Fruit fly (Drosophila melanogaster) whole organism, embryonic: ENCODE measurements around the gene Uba2.

Experiments used
- BEAF-32 ChIP-seq: fragments of 200-800 bp; sonication (Bioruptor generic); optimal IDR thresholded peaks from 3 replicates; lab custom pipeline; 2017; ENCODE audit warnings: missing biosample characterization, missing genetic modification characterization, mild to moderate bottlenecking, moderate library complexity, missing genetic modification reagents
- Bgb ChIP-seq: fragments of 200-800 bp; sonication (Bioruptor generic); IDR thresholded peaks from 2 replicates; pipeline ENCODE4 v1.3.6; 2022; ENCODE audit warnings: missing biosample characterization, missing genetic modification characterization; ENCODE audit not compliant: partially characterized antibody
- CG10209 ChIP-seq: fragments of 200-800 bp; sonication (Bioruptor generic); optimal IDR thresholded peaks from 3 replicates; lab custom pipeline; 2017; ENCODE audit warnings: missing biosample characterization, mild to moderate bottlenecking, missing genetic modification characterization, missing genetic modification reagents
- CG10565 ChIP-seq: fragments of 200-800 bp; sonication (Bioruptor generic); optimal IDR thresholded peaks from 3 replicates; lab custom pipeline; 2016; ENCODE audit warnings: missing biosample characterization, mild to moderate bottlenecking, missing genetic modification characterization
- CG11456 ChIP-seq: fragments of 200-800 bp; sonication (Bioruptor generic); IDR thresholded peaks from 3 replicates; pipeline ENCODE4 v1.3.6; 2022; ENCODE audit warnings: missing biosample characterization, missing genetic modification characterization
- CG11723 ChIP-seq: fragments of 200-800 bp; sonication (Bioruptor generic); optimal IDR thresholded peaks from 2 replicates; lab custom pipeline; 2017; ENCODE audit warnings: missing biosample characterization, mild to moderate bottlenecking, missing genetic modification characterization
- CG12071 ChIP-seq: fragments of 200-800 bp; sonication (Bioruptor generic); optimal IDR thresholded peaks from 3 replicates; lab custom pipeline; 2018; ENCODE audit warnings: missing biosample characterization, mild to moderate bottlenecking, missing genetic modification characterization
- CG14965 ChIP-seq: fragments of 200-800 bp; sonication (Bioruptor generic); optimal IDR thresholded peaks from 2 replicates; lab custom pipeline; 2016; ENCODE audit warnings: missing biosample characterization, missing genetic modification characterization, borderline replicate concordance
- CG1647 ChIP-seq: fragments of 200-800 bp; sonication (Bioruptor generic); optimal IDR thresholded peaks from 3 replicates; lab custom pipeline; 2016; ENCODE audit warnings: missing biosample characterization, missing genetic modification characterization
- CG18764 ChIP-seq: fragments of 200-800 bp; sonication (Bioruptor generic); optimal IDR thresholded peaks from 3 replicates; lab custom pipeline; 2016; ENCODE audit warnings: missing biosample characterization, missing genetic modification characterization
- CG3163 ChIP-seq: fragments of 200-800 bp; sonication (Bioruptor generic); optimal IDR thresholded peaks from 3 replicates; lab custom pipeline; 2016; ENCODE audit warnings: missing biosample characterization, missing genetic modification characterization
- CG34376 ChIP-seq: fragments of 200-800 bp; sonication (Bioruptor generic); optimal IDR thresholded peaks from 2 replicates; lab custom pipeline; 2018; ENCODE audit warnings: missing biosample characterization, mild to moderate bottlenecking, missing genetic modification characterization
- CG3838 ChIP-seq: fragments of 200-800 bp; sonication (Bioruptor generic); optimal IDR thresholded peaks from 3 replicates; lab custom pipeline; 2016; ENCODE audit warnings: missing biosample characterization, missing genetic modification characterization
- CG3995 ChIP-seq: fragments of 200-800 bp; sonication (Bioruptor generic); optimal IDR thresholded peaks from 3 replicates; lab custom pipeline; 2016; ENCODE audit warnings: missing biosample characterization, missing genetic modification characterization
- CG7786 ChIP-seq: fragments of 200-800 bp; sonication (Bioruptor generic); optimal IDR thresholded peaks from 2 replicates; lab custom pipeline; 2016; ENCODE audit warnings: missing biosample characterization, missing genetic modification characterization
- CG8924 ChIP-seq: fragments of 200-800 bp; optimal IDR thresholded peaks from 3 replicates; lab custom pipeline; 2019; ENCODE audit warnings: missing biosample characterization, mild to moderate bottlenecking, missing genetic modification characterization, moderate library complexity
- CG9817 ChIP-seq: fragments of 200-800 bp; sonication (Bioruptor generic); optimal IDR thresholded peaks from 2 replicates; lab custom pipeline; 2018; ENCODE audit warnings: missing biosample characterization, mild to moderate bottlenecking, missing genetic modification characterization, moderate library complexity
- CHES-1-like ChIP-seq: fragments of 200-800 bp; sonication (Bioruptor generic); optimal IDR thresholded peaks from 2 replicates; lab custom pipeline; 2016; ENCODE audit warnings: missing biosample characterization, missing genetic modification characterization
- CkIIα-i1 ChIP-seq: fragments of 200-800 bp; sonication (Bioruptor generic); IDR thresholded peaks from 2 replicates; pipeline ENCODE4 v1.3.6; 2022; ENCODE audit warnings: missing biosample characterization, missing genetic modification characterization
- Doc3 ChIP-seq: fragments of 200-800 bp; sonication (Bioruptor generic); IDR thresholded peaks from 3 replicates; pipeline ENCODE4 v1.3.6; 2022; ENCODE audit warnings: missing biosample characterization, missing genetic modification characterization; ENCODE audit not compliant: partially characterized antibody
- Elba2 ChIP-seq: fragments of 200-800 bp; sonication (Bioruptor generic); optimal IDR thresholded peaks from 3 replicates; lab custom pipeline; 2016; ENCODE audit warnings: missing biosample characterization, missing genetic modification characterization
- Hr78 ChIP-seq, 2 experiments: fragments of 200-800 bp in 1 of 2; fragments of >200 bp in 1 of 2; sonication (Bioruptor generic) in 1 of 2; optimal IDR thresholded peaks; 2 replicates each; lab custom pipeline; 2017 to 2019; ENCODE audit warnings: missing biosample characterization in 2 of 2, missing genetic modification characterization in 2 of 2, mild to moderate bottlenecking in 1 of 2, moderate library complexity in 1 of 2
- Lpt ChIP-seq: fragments of >200 bp; optimal IDR thresholded peaks from 2 replicates; lab custom pipeline; 2018; ENCODE audit warnings: missing biosample characterization, missing genetic modification characterization
- Mad ChIP-seq: fragments of 200-800 bp; sonication (Bioruptor generic); optimal IDR thresholded peaks from 2 replicates; lab custom pipeline; 2016; ENCODE audit warnings: missing biosample characterization, missing genetic modification characterization
- Nf-YB ChIP-seq: fragments of 200-800 bp; sonication (Bioruptor generic); optimal IDR thresholded peaks from 3 replicates; lab custom pipeline; 2019; ENCODE audit warnings: missing biosample characterization, mild to moderate bottlenecking, missing genetic modification characterization, moderate library complexity
- Spps ChIP-seq: fragments of 200-800 bp; sonication (Bioruptor generic); optimal IDR thresholded peaks from 2 replicates; lab custom pipeline; 2018; ENCODE audit warnings: missing biosample characterization, mild to moderate bottlenecking, missing genetic modification characterization
- Sry-β ChIP-seq: fragments of 200-800 bp; sonication (Bioruptor generic); optimal IDR thresholded peaks from 2 replicates; lab custom pipeline; 2018; ENCODE audit warnings: missing biosample characterization, mild to moderate bottlenecking, missing genetic modification characterization, moderate library complexity
- Vsx1 ChIP-seq: fragments of 200-800 bp; sonication (Bioruptor generic); optimal IDR thresholded peaks from 2 replicates; lab custom pipeline; 2017; ENCODE audit warnings: missing biosample characterization, mild to moderate bottlenecking, missing genetic modification characterization, missing genetic modification reagents
- amos ChIP-seq: fragments of 200-800 bp; sonication (Bioruptor generic); IDR thresholded peaks from 2 replicates; pipeline ENCODE4 v1.3.6; 2022; ENCODE audit warnings: missing biosample characterization, missing genetic modification characterization; ENCODE audit not compliant: partially characterized antibody
- bowl ChIP-seq: fragments of 200-800 bp; sonication (Bioruptor generic); IDR thresholded peaks from 2 replicates; pipeline ENCODE4 v1.3.6; 2022; ENCODE audit warnings: missing biosample characterization, missing genetic modification characterization
- dpn ChIP-seq, 2 experiments: fragments of 200-800 bp; sonication (Bioruptor generic); optimal IDR thresholded peaks; 3 replicates each; lab custom pipeline; 2016; ENCODE audit warnings: missing biosample characterization in 2 of 2, missing genetic modification characterization in 2 of 2
- ewg ChIP-seq: fragments of 200-800 bp; sonication (Bioruptor generic); optimal IDR thresholded peaks from 3 replicates; lab custom pipeline; 2017; ENCODE audit warnings: mild to moderate bottlenecking, missing biosample characterization, missing genetic modification reagents, missing genetic modification characterization
- exex ChIP-seq: fragments of 200-800 bp; sonication (Bioruptor generic); optimal IDR thresholded peaks from 4 replicates; lab custom pipeline; 2018; ENCODE audit warnings: missing biosample characterization, mild to moderate bottlenecking, missing genetic modification characterization, moderate library complexity
- fd3F ChIP-seq: fragments of 200-800 bp; sonication (Bioruptor generic); optimal IDR thresholded peaks from 2 replicates; lab custom pipeline; 2018; ENCODE audit warnings: missing biosample characterization, mild to moderate bottlenecking, missing genetic modification characterization, moderate library complexity
- fu2 ChIP-seq: fragments of 200-800 bp; sonication (Bioruptor generic); optimal IDR thresholded peaks from 2 replicates; lab custom pipeline; 2016; ENCODE audit warnings: missing biosample characterization, missing genetic modification characterization
- gfzf ChIP-seq: fragments of 200-800 bp; sonication (Bioruptor generic); optimal IDR thresholded peaks from 2 replicates; lab custom pipeline; 2016; ENCODE audit warnings: missing biosample characterization, mild to moderate bottlenecking, missing genetic modification characterization, moderate library complexity
- h ChIP-seq: fragments of >200 bp; optimal IDR thresholded peaks from 2 replicates; lab custom pipeline; 2017
- ham ChIP-seq: fragments of 200-800 bp; sonication (Bioruptor generic); IDR thresholded peaks from 2 replicates; pipeline ENCODE4 v1.3.6; 2022; ENCODE audit warnings: missing biosample characterization, missing genetic modification characterization
- hth ChIP-seq: fragments of >200 bp; optimal IDR thresholded peaks from 2 replicates; lab custom pipeline; 2017; ENCODE audit warnings: inconsistent platforms
- kah ChIP-seq: fragments of 200-800 bp; sonication (Bioruptor generic); optimal IDR thresholded peaks from 2 replicates; lab custom pipeline; 2018; ENCODE audit warnings: missing biosample characterization, mild to moderate bottlenecking, missing genetic modification characterization
- lilli ChIP-seq: fragments of 200-800 bp; sonication (Bioruptor generic); optimal IDR thresholded peaks from 3 replicates; lab custom pipeline; 2016; ENCODE audit warnings: missing biosample characterization, missing genetic modification characterization
- lmd ChIP-seq: fragments of 200-800 bp; sonication (Bioruptor generic); IDR thresholded peaks from 2 replicates; pipeline ENCODE4 v1.3.6; 2022; ENCODE audit warnings: missing biosample characterization, missing genetic modification characterization
- maf-S ChIP-seq: fragments of 200-800 bp; sonication (Bioruptor generic); optimal IDR thresholded peaks from 2 replicates; lab custom pipeline; 2016; ENCODE audit warnings: missing biosample characterization, missing genetic modification characterization
- nau ChIP-seq: fragments of 200-800 bp; sonication (Bioruptor generic); optimal IDR thresholded peaks from 3 replicates; lab custom pipeline; 2017; ENCODE audit warnings: missing biosample characterization, mild to moderate bottlenecking, missing genetic modification characterization, missing genetic modification reagents
- nmo ChIP-seq: fragments of 200-800 bp; sonication (Bioruptor generic); optimal IDR thresholded peaks from 2 replicates; lab custom pipeline; 2018; ENCODE audit warnings: missing biosample characterization, mild to moderate bottlenecking, missing genetic modification characterization, moderate library complexity
- sr ChIP-seq: fragments of 200-800 bp; sonication (Bioruptor generic); IDR thresholded peaks from 3 replicates; pipeline ENCODE4 v1.3.6; 2022; ENCODE audit warnings: missing biosample characterization, missing genetic modification characterization
- tin ChIP-seq: fragments of 200-800 bp; sonication (Bioruptor generic); optimal IDR thresholded peaks from 3 replicates; lab custom pipeline; 2016; ENCODE audit warnings: missing biosample characterization, missing genetic modification characterization
- tna ChIP-seq: fragments of 200-800 bp; sonication (Bioruptor generic); IDR thresholded peaks from 2 replicates; pipeline ENCODE4 v1.3.6; 2022; ENCODE audit warnings: missing biosample characterization, missing genetic modification characterization; ENCODE audit not compliant: partially characterized antibody
- tup ChIP-seq: fragments of 200-800 bp; sonication (Bioruptor generic); optimal IDR thresholded peaks from 2 replicates; lab custom pipeline; 2016; ENCODE audit warnings: missing biosample characterization, mild to moderate bottlenecking, missing genetic modification characterization, moderate library complexity
- zf30C ChIP-seq: fragments of 200-800 bp; sonication (Bioruptor generic); optimal IDR thresholded peaks from 3 replicates; lab custom pipeline; 2018; ENCODE audit warnings: missing biosample characterization, mild to moderate bottlenecking, missing genetic modification characterization
- zfh2 ChIP-seq: fragments of 200-800 bp; sonication (Bioruptor generic); optimal IDR thresholded peaks from 2 replicates; lab custom pipeline; 2016; ENCODE audit warnings: missing biosample characterization, missing genetic modification characterization

Gene Uba2

DNA sequence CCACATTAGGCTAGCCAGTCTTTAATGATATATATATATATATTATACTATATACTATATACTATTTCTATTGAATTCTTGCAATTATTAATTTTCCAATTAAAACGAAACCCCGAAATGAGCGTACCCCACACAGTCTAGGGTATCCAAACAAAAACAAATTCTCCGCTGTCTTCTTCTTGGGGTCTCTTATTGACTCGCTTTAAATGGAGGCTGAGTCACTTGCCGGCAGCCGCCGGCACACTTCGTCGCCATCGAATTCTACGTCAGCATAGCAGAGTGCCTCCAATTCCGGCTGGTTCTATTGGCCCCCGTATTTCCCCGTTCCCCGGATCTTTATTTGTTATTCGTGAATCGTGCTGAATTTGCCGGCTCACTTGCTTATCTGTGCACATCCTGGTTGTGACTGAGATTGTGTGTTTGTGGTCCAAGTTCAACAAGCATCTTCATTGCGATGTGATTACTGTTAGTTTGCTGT, 32.9 kb downstream of the Uba2 start (continued):
- no peak for TF ChIP-seq maf-S
- TF ChIP-seq CG14965, result no peak
- no peak for TF ChIP-seq Doc3 (GFP tag; lab: Robert Waterston, UW)
- TF ChIP-seq sr (GFP tag; lab: Robert Waterston, UW), result no peak
- no peak for TF ChIP-seq nmo (GFP tag; lab: Kevin White, UChicago)
- no peak for TF ChIP-seq CG11456 (GFP tag; lab: Robert Waterston, UW)
- peak; percentile 36 for TF ChIP-seq CG10209
- no peak for TF ChIP-seq hth (lab: Kevin White, UChicago)
- TF ChIP-seq Lpt (GFP tag; lab: Kevin White, UChicago), result no peak
- no peak for TF ChIP-seq CG7786 (GFP tag; lab: Kevin White, UChicago)
- TF ChIP-seq Sry-β (GFP tag; lab: Kevin White, UChicago), result no peak
- no peak for TF ChIP-seq bowl
- TF ChIP-seq Bgb (GFP tag; lab: Robert Waterston, UW), result no peak
- TF ChIP-seq lilli (GFP tag; lab: Kevin White, UChicago), result no peak
- peak; percentile 37 for TF ChIP-seq CG8924
- no peak for TF ChIP-seq tna (GFP tag; lab: Robert Waterston, UW)
- no peak for TF ChIP-seq Hr78 (GFP tag; optimal IDR thresholded peaks at IDR 0.05; lab: Kevin White, UChicago)
- no peak for TF ChIP-seq CG34376
- TF ChIP-seq nau (GFP tag; lab: Kevin White, UChicago), result no peak
- TF ChIP-seq kah, result no peak
- TF ChIP-seq gfzf (GFP tag; lab: Kevin White, UChicago), result no peak
- TF ChIP-seq Vsx1, result no peak
- no peak for TF ChIP-seq zfh2 (GFP tag; lab: Kevin White, UChicago)
- no peak for TF ChIP-seq exex (tag; lab: Kevin White, UChicago)
- peak; percentile 11; the same call in 1 of the 2 replicates for TF ChIP-seq lmd (GFP tag; lab: Robert Waterston, UW)
- no peak for TF ChIP-seq CG12071
- TF ChIP-seq CG10565 (GFP tag; lab: Kevin White, UChicago), result no peak
- TF ChIP-seq BEAF-32 (GFP tag; lab: Kevin White, UChicago), result no peak
- no peak for TF ChIP-seq h
- TF ChIP-seq CG18764 (GFP tag; lab: Kevin White, UChicago), result no peak
- no peak for TF ChIP-seq tup
- no peak for TF ChIP-seq CG3838
- TF ChIP-seq CG9817 (tag; lab: Kevin White, UChicago), result peak; percentile 18
- TF ChIP-seq tin (GFP tag; lab: Kevin White, UChicago), result no peak
- TF ChIP-seq zf30C (GFP tag; lab: Kevin White, UChicago), result no peak
- no peak for TF ChIP-seq CG3995
- TF ChIP-seq dpn (GFP tag; optimal IDR thresholded peaks at IDR 0.05; lab: Kevin White, UChicago), result peak in 1 of 2 experiments; percentile 4
- TF ChIP-seq CG3163 (GFP tag; lab: Kevin White, UChicago), result no peak
- no peak for TF ChIP-seq Elba2
- no peak for TF ChIP-seq Spps (tag; lab: Kevin White, UChicago)
- no peak for TF ChIP-seq CHES-1-like (GFP tag; lab: Kevin White, UChicago)
- no peak for TF ChIP-seq Mad (GFP tag; lab: Kevin White, UChicago)
- TF ChIP-seq CG11723 (GFP tag; lab: Kevin White, UChicago), result no peak
- TF ChIP-seq amos (GFP tag; lab: Robert Waterston, UW), result no peak
- no peak for TF ChIP-seq ewg (GFP tag; lab: Kevin White, UChicago)
- TF ChIP-seq CG1647 (GFP tag; lab: Kevin White, UChicago), result no peak
- TF ChIP-seq fu2, result no peak
- TF ChIP-seq CkIIα-i1 (GFP tag; lab: Robert Waterston, UW), result no peak
- no peak for TF ChIP-seq fd3F (GFP tag; lab: Kevin White, UChicago)
- TF ChIP-seq Nf-YB (GFP tag; lab: Kevin White, UChicago), result no peak
- TF ChIP-seq ham (GFP tag; lab: Robert Waterston, UW), result no peak
